Worm (Caenorhabditis elegans): ENCODE results near the gene mpz-4.

- TF ChIP-seq ama-1 (optimal IDR thresholded peaks at IDR 0.05) (no peak), B0310.2 (tag; optimal IDR thresholded peaks at IDR 0.05) (no peak), flt-1 (GFP tag; IDR thresholded peaks at IDR 0.05) (no peak), scrt-1 (GFP tag; IDR thresholded peaks at IDR 0.05) (no peak), ceh-13 (GFP tag; optimal IDR thresholded peaks at IDR 0.05) (no peak), pes-1 (GFP tag; IDR thresholded peaks at IDR 0.05) (no peak), ets-7 (tag; optimal IDR thresholded peaks at IDR 0.05) (no peak), aly-1 (tag; optimal IDR thresholded peaks at IDR 0.05) (no peak), sea-1 (GFP tag; conservative IDR thresholded peaks at IDR 0.05) (no peak)
These were observed 16.6 kb downstream of the mpz-4 start, which contains the start of gene eif-1.A for ce11 chrIV:4810377-4810984.

Data from whole organism, early embryonic.